Worm (Caenorhabditis elegans): ENCODE data around the gene C45B11.2.

Gene C45B11.2

DNA sequence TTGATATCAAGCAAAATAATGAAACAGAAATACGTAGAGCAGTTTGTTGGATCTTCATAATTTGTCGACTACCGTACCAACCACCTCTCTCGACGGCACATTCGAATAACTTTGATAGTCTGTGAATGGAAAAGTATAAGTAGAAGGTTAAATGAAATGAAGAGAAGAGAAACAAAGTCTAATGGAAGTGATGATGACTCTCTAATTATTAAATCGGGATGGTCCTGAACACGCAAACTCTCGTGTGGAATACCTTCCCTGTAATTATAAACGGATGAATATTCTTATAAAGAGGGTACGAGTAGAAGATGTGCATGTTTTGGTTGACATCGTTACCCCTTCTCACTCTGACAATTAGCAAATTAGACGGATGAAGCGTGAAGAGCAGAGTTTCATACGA lies 19.7 kb upstream of the C45B11.2 start, which contains the start of the genes C13G3.12 and hot-6:
TSS of gene C13G3.12 (minus strand) at position 101 of the 400 bp plus-strand sequence.
TSS of gene hot-6 (minus strand) at position 121 of the 400 bp plus-strand sequence.
- TF ChIP-seq mcd-1 (GFP tag; IDR thresholded peaks at IDR 0.05) = no peak
- TF ChIP-seq lir-1 (GFP tag; conservative IDR thresholded peaks at IDR 0.05) = no peak
- no peak for TF ChIP-seq nhr-120 (GFP tag; IDR thresholded peaks at IDR 0.05)
- TF ChIP-seq egl-44 (GFP tag; IDR thresholded peaks at IDR 0.05) = no peak
- TF ChIP-seq ccch-3 (GFP tag; optimal IDR thresholded peaks at IDR 0.05) = no peak
- TF ChIP-seq lag-1 (GFP tag; IDR thresholded peaks at IDR 0.05) = no peak
- no peak for TF ChIP-seq gei-17 (GFP tag; optimal IDR thresholded peaks at IDR 0.05)
- TF ChIP-seq sptf-2 (GFP tag; optimal IDR thresholded peaks at IDR 0.05) = no peak
- no peak for TF ChIP-seq nhr-80 (tag; optimal IDR thresholded peaks at IDR 0.05)
- TF ChIP-seq B0035.1 (tag; optimal IDR thresholded peaks at IDR 0.05) = no peak
- TF ChIP-seq Y95B8A.8 (GFP tag; IDR thresholded peaks at IDR 0.05) = no peak
- TF ChIP-seq F33H1.4 (GFP tag; IDR thresholded peaks at IDR 0.05) = no peak
- no peak for TF ChIP-seq sea-2 (GFP tag; IDR thresholded peaks at IDR 0.05)
- no peak for TF ChIP-seq pha-4 (tag; optimal IDR thresholded peaks at IDR 0.05)
- TF ChIP-seq F55B11.4 (tag; optimal IDR thresholded peaks at IDR 0.05; ENCODE audit: borderline replicate concordance, insufficient read depth) = no peak
- TF ChIP-seq F57C9.4 (tag; optimal IDR thresholded peaks at IDR 0.05) = no peak

DNA sequence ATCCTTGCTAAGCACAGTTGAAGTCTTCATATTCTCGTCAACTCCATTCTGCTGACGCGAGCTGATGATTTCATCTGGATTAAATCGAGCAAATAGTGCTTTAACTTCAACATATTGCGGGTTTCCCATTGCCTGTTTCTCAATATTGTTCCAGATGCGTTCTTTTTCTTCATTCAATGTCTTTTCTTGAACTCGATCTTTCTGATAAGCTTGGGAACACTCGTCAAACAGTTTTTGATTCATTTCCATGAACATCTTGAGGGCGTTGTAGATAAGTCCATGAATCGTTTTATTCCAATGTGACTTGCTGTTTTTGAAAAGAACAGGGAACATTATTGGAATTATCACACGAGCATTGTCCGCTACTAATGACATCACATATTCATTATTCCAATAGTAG lies 14.8 kb upstream of the C45B11.2 start:
- TF ChIP-seq ama-1 (optimal IDR thresholded peaks at IDR 0.05) (no peak), ama-1 (GFP tag; optimal IDR thresholded peaks at IDR 0.05) (no peak), D2030.7 (GFP tag; IDR thresholded peaks at IDR 0.05) (no peak), ZK185.1 (tag; optimal IDR thresholded peaks at IDR 0.05; ENCODE audit: poor library complexity, severe bottlenecking) (no peak), mcd-1 (GFP tag; IDR thresholded peaks at IDR 0.05) (no peak), zim-3 (tag; optimal IDR thresholded peaks at IDR 0.05) (no peak), madf-10 (tag; optimal IDR thresholded peaks at IDR 0.05) (no peak), bed-2 (GFP tag; IDR thresholded peaks at IDR 0.05) (no peak), madf-3 (GFP tag; IDR thresholded peaks at IDR 0.05) (no peak), snpc-3.4 (tag; optimal IDR thresholded peaks at IDR 0.05) (no peak), ceh-100 (GFP tag; IDR thresholded peaks at IDR 0.05) (no peak), egl-18 (GFP tag; IDR thresholded peaks at IDR 0.05) (no peak), Y56A3A.18 (GFP tag; IDR thresholded peaks at IDR 0.05) (no peak), unc-130 (GFP tag; optimal IDR thresholded peaks at IDR 0.05) (no peak), ztf-25 (GFP tag; IDR thresholded peaks at IDR 0.05) (no peak)

DNA sequence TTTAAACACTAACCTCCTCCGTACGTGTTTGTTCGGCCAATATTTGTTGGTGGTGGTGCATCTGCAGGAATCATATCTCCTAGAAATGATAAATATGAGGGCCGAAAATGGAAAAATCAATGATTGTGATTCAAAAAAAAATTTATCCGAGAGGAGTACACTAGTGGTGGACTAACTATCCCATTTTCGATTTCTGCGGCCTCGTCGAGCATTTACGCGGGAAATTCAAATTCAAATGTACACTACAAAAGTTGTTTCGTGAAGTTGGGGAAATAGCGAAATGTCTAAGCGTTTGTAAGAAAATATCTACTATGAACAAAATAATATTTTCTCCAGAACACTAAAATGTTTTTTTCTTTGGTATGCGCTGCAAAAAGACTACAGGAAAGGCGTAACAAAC lies 13.2 kb upstream of the C45B11.2 start:
- peak; percentile 56 for TF ChIP-seq ceh-27 (GFP tag; optimal IDR thresholded peaks at IDR 0.05)
- TF ChIP-seq hlh-26 (GFP tag; conservative IDR thresholded peaks at IDR 0.05) = no peak
- TF ChIP-seq bed-2 (GFP tag; IDR thresholded peaks at IDR 0.05) = 0 out of 2 replicates have a peak, but pooled peaks have one; percentile 57
- peak; percentile 40 for TF ChIP-seq madf-6 (GFP tag; IDR thresholded peaks at IDR 0.05)
- TF ChIP-seq ceh-100 (GFP tag; IDR thresholded peaks at IDR 0.05) = peak; percentile 53
- peak; percentile 92 for TF ChIP-seq lin-54 (GFP tag; optimal IDR thresholded peaks at IDR 0.05)
- TF ChIP-seq B0261.1 (tag; optimal IDR thresholded peaks at IDR 0.05) = no peak
- TF ChIP-seq dox-1 (GFP tag; IDR thresholded peaks at IDR 0.05) = peak; percentile 51; the same call in 1 of the 2 replicates
- TF ChIP-seq madf-3 (GFP tag; IDR thresholded peaks at IDR 0.05) = 0 out of 2 replicates have a peak, but pooled peaks have one; percentile 56
- TF ChIP-seq T07F8.4 (tag; optimal IDR thresholded peaks at IDR 0.05) = no peak
- TF ChIP-seq nfyb-1 (GFP tag; IDR thresholded peaks at IDR 0.05) = no peak
- peak; percentile 34; the same call in 1 of the 2 replicates for TF ChIP-seq rcor-1 (GFP tag; IDR thresholded peaks at IDR 0.05)
- TF ChIP-seq dpl-1 (GFP tag; optimal IDR thresholded peaks at IDR 0.05) = peak; percentile 54
- TF ChIP-seq ceh-40 (GFP tag; IDR thresholded peaks at IDR 0.05) = 0 out of 2 replicates have a peak, but pooled peaks have one; percentile 72
- no peak for TF ChIP-seq lag-1 (GFP tag; IDR thresholded peaks at IDR 0.05)
- TF ChIP-seq F39B2.1 (GFP tag; IDR thresholded peaks at IDR 0.05) = no peak
- no peak for TF ChIP-seq F52B5.7 (tag; optimal IDR thresholded peaks at IDR 0.05)
- TF ChIP-seq lir-1 (GFP tag; conservative IDR thresholded peaks at IDR 0.05) = peak; percentile 50; the same call in 1 of the 2 replicates
- TF ChIP-seq efl-1 (GFP tag; optimal IDR thresholded peaks at IDR 0.05) = peak; percentile 72
- peak; percentile 14 to 26 for TF ChIP-seq rec-8 (tag; optimal IDR thresholded peaks at IDR 0.05)
- TF ChIP-seq atf-7 (tag; optimal IDR thresholded peaks at IDR 0.05) = no peak
- TF ChIP-seq B0019.2 (GFP tag; conservative IDR thresholded peaks at IDR 0.05) = 0 out of 2 replicates have a peak, but pooled peaks have one; percentile 23
- no peak for TF ChIP-seq ztf-25 (GFP tag; IDR thresholded peaks at IDR 0.05)
- peak; percentile 43; the same call in 1 of the 2 replicates for TF ChIP-seq F33H1.4 (GFP tag; IDR thresholded peaks at IDR 0.05)

All from whole organism, young adult.